Fruit fly (Drosophila melanogaster) whole organism, embryonic: Measurements from ENCODE around the gene TwdlC.

Experiments used
- B-H1 ChIP-seq: fragments of 200-800 bp; sonication (Bioruptor generic); IDR thresholded peaks from 3 replicates; pipeline ENCODE4 v1.3.6; 2022; ENCODE audit warnings: missing biosample characterization, missing genetic modification characterization
- B-H2 ChIP-seq: fragments of 200-800 bp; sonication (Bioruptor generic); optimal IDR thresholded peaks from 2 replicates; lab custom pipeline; 2018; ENCODE audit warnings: missing biosample characterization, mild to moderate bottlenecking, missing genetic modification characterization
- CG10147 ChIP-seq: fragments of 200-800 bp; sonication (Bioruptor generic); optimal IDR thresholded peaks from 2 replicates; lab custom pipeline; 2019; ENCODE audit warnings: missing biosample characterization, mild to moderate bottlenecking, missing genetic modification characterization, moderate library complexity
- CG10209 ChIP-seq: fragments of 200-800 bp; sonication (Bioruptor generic); optimal IDR thresholded peaks from 3 replicates; lab custom pipeline; 2017; ENCODE audit warnings: missing biosample characterization, mild to moderate bottlenecking, missing genetic modification characterization, missing genetic modification reagents
- CG10462 ChIP-seq: fragments of 200-800 bp; sonication (Bioruptor generic); optimal IDR thresholded peaks from 2 replicates; lab custom pipeline; 2016; ENCODE audit warnings: missing biosample characterization, missing genetic modification characterization
- CG10543 ChIP-seq: fragments of 200-800 bp; sonication (Bioruptor generic); optimal IDR thresholded peaks from 3 replicates; lab custom pipeline; 2017; ENCODE audit warnings: missing biosample characterization, mild to moderate bottlenecking, missing genetic modification characterization, moderate library complexity
- CG12769 ChIP-seq: fragments of 200-800 bp; sonication (Bioruptor generic); optimal IDR thresholded peaks from 2 replicates; lab custom pipeline; 2019; ENCODE audit warnings: missing biosample characterization, mild to moderate bottlenecking, missing genetic modification characterization, moderate library complexity
- CG13296 ChIP-seq: fragments of 200-800 bp; sonication (Bioruptor generic); optimal IDR thresholded peaks from 3 replicates; lab custom pipeline; 2018; ENCODE audit warnings: missing biosample characterization, mild to moderate bottlenecking, missing genetic modification characterization
- CG17328 ChIP-seq: fragments of 200-800 bp; sonication (Bioruptor generic); IDR thresholded peaks from 2 replicates; pipeline ENCODE4 v1.3.6; 2022; ENCODE audit warnings: missing biosample characterization, missing genetic modification characterization
- CG17802 ChIP-seq: fragments of 200-800 bp; sonication (Bioruptor generic); optimal IDR thresholded peaks from 2 replicates; lab custom pipeline; 2018; ENCODE audit warnings: missing biosample characterization, mild to moderate bottlenecking, missing genetic modification characterization, moderate library complexity
- CG17912 ChIP-seq: fragments of 200-800 bp; sonication (Bioruptor generic); optimal IDR thresholded peaks from 2 replicates; lab custom pipeline; 2018; ENCODE audit warnings: missing biosample characterization, mild to moderate bottlenecking, missing genetic modification characterization
- CG2678 ChIP-seq: fragments of 200-800 bp; sonication (Bioruptor generic); optimal IDR thresholded peaks from 3 replicates; lab custom pipeline; 2019; ENCODE audit warnings: missing biosample characterization, mild to moderate bottlenecking, missing genetic modification characterization, moderate library complexity
- CG31441 ChIP-seq: fragments of 200-800 bp; sonication (Bioruptor generic); IDR thresholded peaks from 2 replicates; pipeline ENCODE4 v1.3.6; 2022; ENCODE audit warnings: missing biosample characterization, missing genetic modification characterization
- CG3281 ChIP-seq: fragments of 200-800 bp; sonication (Bioruptor generic); optimal IDR thresholded peaks from 3 replicates; lab custom pipeline; 2017; ENCODE audit warnings: missing biosample characterization, mild to moderate bottlenecking, missing genetic modification characterization
- CG43689 ChIP-seq: fragments of 200-800 bp; sonication (Bioruptor generic); IDR thresholded peaks from 2 replicates; pipeline ENCODE4 v1.3.6; 2022; ENCODE audit warnings: missing biosample characterization, missing genetic modification characterization
- CG9215 ChIP-seq: fragments of 200-800 bp; sonication (Bioruptor generic); IDR thresholded peaks from 2 replicates; pipeline ENCODE4 v1.3.6; 2022; ENCODE audit warnings: missing biosample characterization, missing genetic modification characterization
- Dek ChIP-seq: fragments of 200-800 bp; sonication (Bioruptor generic); optimal IDR thresholded peaks from 3 replicates; lab custom pipeline; 2019; ENCODE audit warnings: missing biosample characterization, mild to moderate bottlenecking, missing genetic modification characterization, moderate library complexity
- Doc3 ChIP-seq: fragments of 200-800 bp; sonication (Bioruptor generic); IDR thresholded peaks from 3 replicates; pipeline ENCODE4 v1.3.6; 2022; ENCODE audit warnings: missing biosample characterization, missing genetic modification characterization; ENCODE audit not compliant: partially characterized antibody
- Ets65A ChIP-seq: fragments of 200-800 bp; sonication (Bioruptor generic); peaks from one replicate; lab custom pipeline; 2016; ENCODE audit warnings: missing biosample characterization, missing genetic modification characterization
- Fer1 ChIP-seq: fragments of 200-800 bp; sonication (Bioruptor generic); optimal IDR thresholded peaks from 2 replicates; lab custom pipeline; 2017; ENCODE audit warnings: missing biosample characterization, mild to moderate bottlenecking, missing genetic modification characterization
- GATAe ChIP-seq: fragments of 200-800 bp; sonication (Bioruptor generic); conservative IDR thresholded peaks from 2 replicates; pipeline ENCODE4 v1.3.6; 2022; ENCODE audit warnings: missing biosample characterization, missing genetic modification characterization
- Hmr ChIP-seq: fragments of 200-800 bp; sonication (Bioruptor generic); optimal IDR thresholded peaks from 3 replicates; lab custom pipeline; 2017; ENCODE audit warnings: mild to moderate bottlenecking, missing biosample characterization, missing genetic modification reagents, missing genetic modification characterization
- Med ChIP-seq: fragments of 200-800 bp; sonication (Bioruptor generic); peaks from one replicate; lab custom pipeline; 2016; ENCODE audit warnings: missing biosample characterization, missing genetic modification characterization, mild to moderate bottlenecking, inconsistent platforms, moderate library complexity
- Meics ChIP-seq: fragments of 200-800 bp; sonication (Bioruptor generic); optimal IDR thresholded peaks from 2 replicates; lab custom pipeline; 2017; ENCODE audit warnings: missing biosample characterization, mild to moderate bottlenecking, missing genetic modification characterization
- Oli ChIP-seq: fragments of 200-800 bp; sonication (Bioruptor generic); optimal IDR thresholded peaks from 2 replicates; lab custom pipeline; 2018; ENCODE audit warnings: missing biosample characterization, mild to moderate bottlenecking, missing genetic modification characterization, moderate library complexity
- al ChIP-seq: fragments of 200-800 bp; sonication (Bioruptor generic); IDR thresholded peaks from 2 replicates; pipeline ENCODE4 v1.3.6; 2022; ENCODE audit warnings: missing biosample characterization, missing genetic modification characterization
- cas ChIP-seq: fragments of 200-800 bp; sonication (Bioruptor generic); IDR thresholded peaks from 2 replicates; pipeline ENCODE4 v1.3.6; 2022; ENCODE audit warnings: missing biosample characterization, missing genetic modification characterization
- cwo ChIP-seq: fragments of 200-800 bp; sonication (Bioruptor generic); optimal IDR thresholded peaks from 3 replicates; lab custom pipeline; 2017; ENCODE audit warnings: missing biosample characterization, missing genetic modification characterization, mild to moderate bottlenecking, moderate library complexity, missing genetic modification reagents
- dimm ChIP-seq: fragments of 200-800 bp; sonication (Bioruptor generic); IDR thresholded peaks from 2 replicates; pipeline ENCODE4 v1.3.6; 2022; ENCODE audit warnings: missing biosample characterization, missing genetic modification characterization
- dpn ChIP-seq, 2 experiments: fragments of 200-800 bp; sonication (Bioruptor generic); optimal IDR thresholded peaks; 3 replicates each; lab custom pipeline; 2016; ENCODE audit warnings: missing biosample characterization in 2 of 2, missing genetic modification characterization in 2 of 2
- exex ChIP-seq: fragments of 200-800 bp; sonication (Bioruptor generic); optimal IDR thresholded peaks from 4 replicates; lab custom pipeline; 2018; ENCODE audit warnings: missing biosample characterization, mild to moderate bottlenecking, missing genetic modification characterization, moderate library complexity
- gem ChIP-seq: fragments of 200-800 bp; sonication (Bioruptor generic); optimal IDR thresholded peaks from 2 replicates; lab custom pipeline; 2019; ENCODE audit warnings: missing biosample characterization, mild to moderate bottlenecking, missing genetic modification characterization, moderate library complexity
- gfzf ChIP-seq: fragments of 200-800 bp; sonication (Bioruptor generic); optimal IDR thresholded peaks from 2 replicates; lab custom pipeline; 2016; ENCODE audit warnings: missing biosample characterization, mild to moderate bottlenecking, missing genetic modification characterization, moderate library complexity
- grn ChIP-seq: fragments of 200-800 bp; sonication (Bioruptor generic); optimal IDR thresholded peaks from 3 replicates; lab custom pipeline; 2017; ENCODE audit warnings: missing biosample characterization, missing genetic modification characterization
- gsb-n ChIP-seq: fragments of 200-800 bp; sonication (Bioruptor generic); optimal IDR thresholded peaks from 3 replicates; lab custom pipeline; 2018; ENCODE audit warnings: missing biosample characterization, mild to moderate bottlenecking, missing genetic modification characterization
- gt ChIP-seq: fragments of 200-800 bp; sonication (Bioruptor generic); IDR thresholded peaks from 2 replicates; pipeline ENCODE4 v1.3.6; 2022; ENCODE audit warnings: missing biosample characterization, missing genetic modification characterization
- lab ChIP-seq: fragments of 200-800 bp; sonication (Bioruptor generic); optimal IDR thresholded peaks from 3 replicates; lab custom pipeline; 2017; ENCODE audit warnings: missing biosample characterization, missing genetic modification characterization, mild to moderate bottlenecking, moderate library complexity, missing genetic modification reagents
- mirr ChIP-seq: fragments of 200-800 bp; sonication (Bioruptor generic); optimal IDR thresholded peaks from 3 replicates; lab custom pipeline; 2018; ENCODE audit warnings: missing biosample characterization, mild to moderate bottlenecking, missing genetic modification characterization
- pho ChIP-seq: fragments of 200-800 bp; sonication (Bioruptor generic); optimal IDR thresholded peaks from 2 replicates; lab custom pipeline; 2016; ENCODE audit warnings: missing biosample characterization, missing genetic modification characterization
- pum ChIP-seq: fragments of 200-800 bp; sonication (Bioruptor generic); optimal IDR thresholded peaks from 2 replicates; lab custom pipeline; 2016; ENCODE audit warnings: missing biosample characterization, missing genetic modification characterization
- row ChIP-seq: fragments of 200-800 bp; sonication (Bioruptor generic); IDR thresholded peaks from 3 replicates; pipeline ENCODE4 v1.3.6; 2022; ENCODE audit warnings: missing biosample characterization, missing genetic modification characterization
- shn ChIP-seq: fragments of 200-800 bp; sonication (Bioruptor generic); optimal IDR thresholded peaks from 3 replicates; lab custom pipeline; 2016; ENCODE audit warnings: missing biosample characterization, missing genetic modification characterization
- slou ChIP-seq: fragments of 200-800 bp; sonication (Bioruptor generic); optimal IDR thresholded peaks from 3 replicates; lab custom pipeline; 2016; ENCODE audit warnings: missing biosample characterization, missing genetic modification characterization
- slp2 ChIP-seq: fragments of 200-800 bp; sonication (Bioruptor generic); optimal IDR thresholded peaks from 2 replicates; lab custom pipeline; 2016; ENCODE audit warnings: missing biosample characterization, missing genetic modification characterization
- so ChIP-seq: fragments of 200-800 bp; sonication (Bioruptor generic); IDR thresholded peaks from 3 replicates; pipeline ENCODE4 v1.3.6; 2022; ENCODE audit warnings: missing biosample characterization, missing genetic modification characterization
- sob ChIP-seq: fragments of 200-800 bp; sonication (Bioruptor generic); IDR thresholded peaks from 2 replicates; pipeline ENCODE4 v1.3.6; 2022; ENCODE audit warnings: missing biosample characterization, missing genetic modification characterization
- trem ChIP-seq: fragments of 200-800 bp; optimal IDR thresholded peaks from 3 replicates; lab custom pipeline; 2019; ENCODE audit warnings: missing biosample characterization, mild to moderate bottlenecking, missing genetic modification characterization, moderate library complexity

TwdlC gene

dm6 chr3R:26982106-26982505 is 12.5 kb upstream of the TwdlC start (continued):
- no peak for TF ChIP-seq Oli (tag; lab: Kevin White, UChicago)
- TF ChIP-seq so (GFP tag; lab: Robert Waterston, UW), result no peak
- peak; percentile 52 for TF ChIP-seq Med (GFP tag; lab: Kevin White, UChicago)
- peak; percentile 17 for TF ChIP-seq CG2678 (tag; lab: Kevin White, UChicago)
- no peak for TF ChIP-seq pum (GFP tag; lab: Kevin White, UChicago)
- no peak for TF ChIP-seq mirr (GFP tag; lab: Kevin White, UChicago)

- TF ChIP-seq Oli (tag; lab: Kevin White, UChicago) (no peak), grn (peak; percentile 52), cas (GFP tag; lab: Robert Waterston, UW) (no peak), exex (tag; lab: Kevin White, UChicago) (peak; percentile 77)
These were observed 10.2 kb upstream of the TwdlC start for dm6 chr3R:26984437-26984836.

dm6 chr3R:26987455-26987854 is 7.2 kb upstream of the TwdlC start:
- TF ChIP-seq dimm (GFP tag; lab: Robert Waterston, UW), result no peak
- TF ChIP-seq CG12769 (tag; lab: Kevin White, UChicago), result peak; percentile 9
- no peak for TF ChIP-seq slou (GFP tag; lab: Kevin White, UChicago)
- no peak for TF ChIP-seq slp2 (GFP tag; lab: Kevin White, UChicago)
- TF ChIP-seq CG17912 (GFP tag; lab: Kevin White, UChicago), result no peak
- TF ChIP-seq Doc3 (GFP tag; lab: Robert Waterston, UW), result no peak
- TF ChIP-seq CG10543 (GFP tag; lab: Kevin White, UChicago), result peak; percentile 32
- no peak for TF ChIP-seq Meics (GFP tag; lab: Kevin White, UChicago)
- TF ChIP-seq CG13296 (GFP tag; lab: Kevin White, UChicago), result peak; percentile 50
- TF ChIP-seq CG17802 (tag; lab: Kevin White, UChicago), result no peak
- TF ChIP-seq lab (GFP tag; lab: Kevin White, UChicago), result peak; percentile 15
- TF ChIP-seq B-H1 (GFP tag; lab: Robert Waterston, UW), result no peak
- no peak for TF ChIP-seq row
- TF ChIP-seq gfzf (GFP tag; lab: Kevin White, UChicago), result no peak
- no peak for TF ChIP-seq CG9215 (GFP tag; lab: Robert Waterston, UW)
- TF ChIP-seq GATAe, result no peak; the same call in 1 of the 2 replicates
- TF ChIP-seq exex (tag; lab: Kevin White, UChicago), result peak; percentile 88
- TF ChIP-seq trem (tag; lab: Kevin White, UChicago), result no peak
- TF ChIP-seq Fer1, result peak; percentile 17
- peak; percentile 4 for TF ChIP-seq Hmr (GFP tag; lab: Kevin White, UChicago)
- no peak for TF ChIP-seq CG17328
- TF ChIP-seq al (GFP tag; lab: Robert Waterston, UW), result no peak
- TF ChIP-seq pho (GFP tag; lab: Kevin White, UChicago), result no peak
- peak; percentile 3 for TF ChIP-seq Ets65A (GFP tag; lab: Kevin White, UChicago)
- no peak for TF ChIP-seq shn
- no peak for TF ChIP-seq CG31441 (GFP tag; lab: Robert Waterston, UW)
- TF ChIP-seq mirr (GFP tag; lab: Kevin White, UChicago), result peak; percentile 79
- peak; percentile 13 for TF ChIP-seq grn
- no peak for TF ChIP-seq CG10462 (GFP tag; lab: Kevin White, UChicago)
- TF ChIP-seq gsb-n (tag; lab: Kevin White, UChicago), result no peak
- TF ChIP-seq gt (GFP tag; lab: Robert Waterston, UW), result no peak
- TF ChIP-seq gem (tag; lab: Kevin White, UChicago), result peak; percentile 1
- no peak for TF ChIP-seq dpn (GFP tag; optimal IDR thresholded peaks at IDR 0.05; lab: Kevin White, UChicago)
- no peak for TF ChIP-seq CG43689 (GFP tag; lab: Robert Waterston, UW)
- no peak for TF ChIP-seq CG10209 (GFP tag; lab: Kevin White, UChicago)
- peak; percentile 7 for TF ChIP-seq CG3281 (GFP tag; lab: Kevin White, UChicago)
- peak; percentile 60 for TF ChIP-seq cwo (GFP tag; lab: Kevin White, UChicago)
- no peak for TF ChIP-seq CG10147 (GFP tag; lab: Kevin White, UChicago)
- no peak for TF ChIP-seq Dek (tag; lab: Kevin White, UChicago)
- TF ChIP-seq B-H2 (GFP tag; lab: Kevin White, UChicago), result peak; percentile 3
- TF ChIP-seq sob, result peak; percentile 45; the same call in 1 of the 2 replicates
